Fruit fly (Drosophila melanogaster) whole organism, embryonic: ENCODE results near the gene CG8097.

Source experiments
- Atf3 ChIP-seq: fragments of 200-800 bp; sonication (Bioruptor generic); optimal IDR thresholded peaks from 3 replicates; lab custom pipeline; 2016; ENCODE audit warnings: missing biosample characterization, missing genetic modification characterization
- CG12071 ChIP-seq: fragments of 200-800 bp; sonication (Bioruptor generic); optimal IDR thresholded peaks from 3 replicates; lab custom pipeline; 2018; ENCODE audit warnings: missing biosample characterization, mild to moderate bottlenecking, missing genetic modification characterization
- CG14014 ChIP-seq: fragments of 200-800 bp; sonication (Bioruptor generic); IDR thresholded peaks from 2 replicates; pipeline ENCODE4 v1.3.6; 2022; ENCODE audit warnings: missing biosample characterization, missing genetic modification characterization
- CG15696 ChIP-seq: fragments of 200-800 bp; sonication (Bioruptor generic); optimal IDR thresholded peaks from 2 replicates; lab custom pipeline; 2019; ENCODE audit warnings: missing biosample characterization, mild to moderate bottlenecking, missing genetic modification characterization, moderate library complexity
- CG1603 ChIP-seq: fragments of 200-800 bp; sonication (Bioruptor generic); optimal IDR thresholded peaks from 2 replicates; lab custom pipeline; 2019; ENCODE audit warnings: missing biosample characterization, mild to moderate bottlenecking, missing genetic modification characterization, moderate library complexity
- CG18619 ChIP-seq: fragments of 200-800 bp; sonication (Bioruptor generic); optimal IDR thresholded peaks from 3 replicates; lab custom pipeline; 2017; ENCODE audit warnings: missing biosample characterization, mild to moderate bottlenecking, missing genetic modification characterization
- CG2116 ChIP-seq: fragments of 200-800 bp; sonication (Bioruptor generic); optimal IDR thresholded peaks from 3 replicates; lab custom pipeline; 2018; ENCODE audit warnings: missing biosample characterization, mild to moderate bottlenecking, missing genetic modification characterization
- CG2712 ChIP-seq: fragments of 200-800 bp; optimal IDR thresholded peaks from 3 replicates; lab custom pipeline; 2019; ENCODE audit warnings: missing biosample characterization, mild to moderate bottlenecking, missing genetic modification characterization, moderate library complexity
- CG2875 ChIP-seq: fragments of 200-800 bp; sonication (Bioruptor generic); optimal IDR thresholded peaks from 2 replicates; lab custom pipeline; 2017; ENCODE audit warnings: missing biosample characterization, mild to moderate bottlenecking, missing genetic modification characterization, missing genetic modification reagents
- CG31365 ChIP-seq: fragments of 200-800 bp; sonication (Bioruptor generic); optimal IDR thresholded peaks from 2 replicates; lab custom pipeline; 2018; ENCODE audit warnings: missing biosample characterization, mild to moderate bottlenecking, missing genetic modification characterization
- CG34376 ChIP-seq: fragments of 200-800 bp; sonication (Bioruptor generic); optimal IDR thresholded peaks from 2 replicates; lab custom pipeline; 2018; ENCODE audit warnings: missing biosample characterization, mild to moderate bottlenecking, missing genetic modification characterization
- CG3995 ChIP-seq: fragments of 200-800 bp; sonication (Bioruptor generic); optimal IDR thresholded peaks from 3 replicates; lab custom pipeline; 2016; ENCODE audit warnings: missing biosample characterization, missing genetic modification characterization
- CG8281 ChIP-seq: fragments of 200-800 bp; sonication (Bioruptor generic); optimal IDR thresholded peaks from 2 replicates; lab custom pipeline; 2018; ENCODE audit warnings: missing biosample characterization, mild to moderate bottlenecking, missing genetic modification characterization, moderate library complexity
- CG8359 ChIP-seq: fragments of 200-800 bp; sonication (Bioruptor generic); optimal IDR thresholded peaks from 2 replicates; lab custom pipeline; 2017; ENCODE audit warnings: missing biosample characterization, mild to moderate bottlenecking, missing genetic modification characterization, borderline replicate concordance
- CG9215 ChIP-seq: fragments of 200-800 bp; sonication (Bioruptor generic); IDR thresholded peaks from 2 replicates; pipeline ENCODE4 v1.3.6; 2022; ENCODE audit warnings: missing biosample characterization, missing genetic modification characterization
- CG9727 ChIP-seq: fragments of 200-800 bp; sonication (Bioruptor generic); optimal IDR thresholded peaks from 3 replicates; lab custom pipeline; 2017; ENCODE audit warnings: missing biosample characterization, mild to moderate bottlenecking, missing genetic modification characterization
- CG9932 ChIP-seq: fragments of 200-800 bp; sonication (Bioruptor generic); IDR thresholded peaks from 2 replicates; pipeline ENCODE4 v1.3.6; 2022; ENCODE audit warnings: missing biosample characterization, missing genetic modification characterization
- CoRest ChIP-seq: fragments of 200-800 bp; sonication (Bioruptor generic); optimal IDR thresholded peaks from 3 replicates; lab custom pipeline; 2018; ENCODE audit warnings: missing biosample characterization, mild to moderate bottlenecking, missing genetic modification characterization, moderate library complexity
- Dad ChIP-seq: fragments of 200-800 bp; sonication (Bioruptor generic); optimal IDR thresholded peaks from 3 replicates; lab custom pipeline; 2016; ENCODE audit warnings: missing biosample characterization, missing genetic modification characterization
- Dfd ChIP-seq, 2 experiments: fragments of >200 bp; optimal IDR thresholded peaks; 2 replicates each; lab custom pipeline; 2017; ENCODE audit warnings: missing biosample characterization in 2 of 2, missing genetic modification characterization in 2 of 2
- Dip3 ChIP-seq: fragments of 200-800 bp; sonication (Bioruptor generic); optimal IDR thresholded peaks from 3 replicates; lab custom pipeline; 2016; ENCODE audit warnings: missing biosample characterization, missing genetic modification characterization
- Doc2 ChIP-seq: fragments of 200-800 bp; sonication (Bioruptor generic); IDR thresholded peaks from 2 replicates; pipeline ENCODE4 v1.3.6; 2022; ENCODE audit warnings: missing biosample characterization, missing genetic modification characterization
- Doc3 ChIP-seq: fragments of 200-800 bp; sonication (Bioruptor generic); IDR thresholded peaks from 3 replicates; pipeline ENCODE4 v1.3.6; 2022; ENCODE audit warnings: missing biosample characterization, missing genetic modification characterization; ENCODE audit not compliant: partially characterized antibody
- GATAe ChIP-seq: fragments of 200-800 bp; sonication (Bioruptor generic); conservative IDR thresholded peaks from 2 replicates; pipeline ENCODE4 v1.3.6; 2022; ENCODE audit warnings: missing biosample characterization, missing genetic modification characterization
- HLH4C ChIP-seq: fragments of 200-800 bp; sonication (Bioruptor generic); IDR thresholded peaks from 3 replicates; pipeline ENCODE4 v1.3.6; 2022; ENCODE audit warnings: missing biosample characterization, missing genetic modification characterization; ENCODE audit not compliant: partially characterized antibody
- HLH54F ChIP-seq: fragments of 200-800 bp; sonication (Bioruptor generic); optimal IDR thresholded peaks from 3 replicates; lab custom pipeline; 2016; ENCODE audit warnings: missing biosample characterization, missing genetic modification characterization
- Hey ChIP-seq: fragments of 200-800 bp; sonication (Bioruptor generic); optimal IDR thresholded peaks from 3 replicates; lab custom pipeline; 2018; ENCODE audit warnings: missing biosample characterization, mild to moderate bottlenecking, missing genetic modification characterization
- Lim3 ChIP-seq: fragments of 200-800 bp; sonication (Bioruptor generic); IDR thresholded peaks from 2 replicates; pipeline ENCODE4 v1.3.6; 2022; ENCODE audit warnings: missing biosample characterization, missing genetic modification characterization
- Myb ChIP-seq: fragments of 200-800 bp; sonication (Bioruptor generic); optimal IDR thresholded peaks from 2 replicates; lab custom pipeline; 2016; ENCODE audit warnings: missing biosample characterization, missing genetic modification characterization
- Oli ChIP-seq: fragments of 200-800 bp; sonication (Bioruptor generic); optimal IDR thresholded peaks from 2 replicates; lab custom pipeline; 2018; ENCODE audit warnings: missing biosample characterization, mild to moderate bottlenecking, missing genetic modification characterization, moderate library complexity
- TFAM ChIP-seq: fragments of 200-800 bp; sonication (Bioruptor generic); optimal IDR thresholded peaks from 2 replicates; lab custom pipeline; 2017; ENCODE audit warnings: missing biosample characterization, missing genetic modification characterization, inconsistent platforms
- bigmax ChIP-seq: fragments of 200-800 bp; sonication (Bioruptor generic); optimal IDR thresholded peaks from 2 replicates; lab custom pipeline; 2018; ENCODE audit warnings: missing biosample characterization, mild to moderate bottlenecking, missing genetic modification characterization
- cg ChIP-seq: fragments of 200-800 bp; sonication (Bioruptor generic); optimal IDR thresholded peaks from 3 replicates; lab custom pipeline; 2019; ENCODE audit warnings: missing biosample characterization, mild to moderate bottlenecking, missing genetic modification characterization, moderate library complexity
- croc ChIP-seq: fragments of 200-800 bp; sonication (Bioruptor generic); conservative IDR thresholded peaks from 3 replicates; pipeline ENCODE4 v1.3.6; 2022; ENCODE audit warnings: missing biosample characterization, missing genetic modification characterization
- fd102C ChIP-seq: fragments of 200-800 bp; sonication (Bioruptor generic); optimal IDR thresholded peaks from 2 replicates; lab custom pipeline; 2018; ENCODE audit warnings: missing biosample characterization, mild to moderate bottlenecking, missing genetic modification characterization, moderate library complexity
- fd64A ChIP-seq: fragments of 200-800 bp; sonication (Bioruptor generic); optimal IDR thresholded peaks from 3 replicates; lab custom pipeline; 2018; ENCODE audit warnings: missing biosample characterization, mild to moderate bottlenecking, missing genetic modification characterization
- fu2 ChIP-seq: fragments of 200-800 bp; sonication (Bioruptor generic); optimal IDR thresholded peaks from 2 replicates; lab custom pipeline; 2016; ENCODE audit warnings: missing biosample characterization, missing genetic modification characterization
- gro ChIP-seq: fragments of 200-800 bp; sonication (Bioruptor generic); optimal IDR thresholded peaks from 2 replicates; lab custom pipeline; 2016; ENCODE audit warnings: missing biosample characterization, missing genetic modification characterization
- gsb ChIP-seq: fragments of 200-800 bp; sonication (Bioruptor generic); IDR thresholded peaks from 2 replicates; pipeline ENCODE4 v1.3.6; 2022; ENCODE audit warnings: missing biosample characterization, missing genetic modification characterization
- lmd ChIP-seq: fragments of 200-800 bp; sonication (Bioruptor generic); IDR thresholded peaks from 2 replicates; pipeline ENCODE4 v1.3.6; 2022; ENCODE audit warnings: missing biosample characterization, missing genetic modification characterization
- luna ChIP-seq: fragments of 200-800 bp; sonication (Bioruptor generic); optimal IDR thresholded peaks from 2 replicates; lab custom pipeline; 2016; ENCODE audit warnings: missing biosample characterization, missing genetic modification characterization
- nerfin-2 ChIP-seq: fragments of 200-800 bp; sonication (Bioruptor generic); IDR thresholded peaks from 2 replicates; pipeline ENCODE4 v1.3.6; 2022; ENCODE audit warnings: missing biosample characterization, missing genetic modification characterization; ENCODE audit not compliant: partially characterized antibody
- nom ChIP-seq: fragments of 200-800 bp; sonication (Bioruptor generic); optimal IDR thresholded peaks from 2 replicates; lab custom pipeline; 2017; ENCODE audit warnings: missing biosample characterization, missing genetic modification characterization, mild to moderate bottlenecking, moderate library complexity, missing genetic modification reagents
- otp ChIP-seq: fragments of 200-800 bp; sonication (Bioruptor generic); IDR thresholded peaks from 3 replicates; pipeline ENCODE4, ENCODE4 v1.3.6; 2022; ENCODE audit warnings: missing biosample characterization, missing genetic modification characterization
- pho ChIP-seq: fragments of 200-800 bp; sonication (Bioruptor generic); optimal IDR thresholded peaks from 2 replicates; lab custom pipeline; 2016; ENCODE audit warnings: missing biosample characterization, missing genetic modification characterization
- pzg ChIP-seq: fragments of 200-800 bp; sonication (Bioruptor generic); optimal IDR thresholded peaks from 3 replicates; lab custom pipeline; 2018; ENCODE audit warnings: missing biosample characterization, mild to moderate bottlenecking, missing genetic modification characterization, moderate library complexity
- row ChIP-seq: fragments of 200-800 bp; sonication (Bioruptor generic); IDR thresholded peaks from 3 replicates; pipeline ENCODE4 v1.3.6; 2022; ENCODE audit warnings: missing biosample characterization, missing genetic modification characterization
- sim ChIP-seq: fragments of 200-800 bp; sonication (Bioruptor generic); IDR thresholded peaks from 2 replicates; pipeline ENCODE4 v1.3.6; 2022; ENCODE audit warnings: missing biosample characterization, missing genetic modification characterization
- slou ChIP-seq: fragments of 200-800 bp; sonication (Bioruptor generic); optimal IDR thresholded peaks from 3 replicates; lab custom pipeline; 2016; ENCODE audit warnings: missing biosample characterization, missing genetic modification characterization
- tap ChIP-seq: fragments of 200-800 bp; optimal IDR thresholded peaks from 3 replicates; lab custom pipeline; 2019; ENCODE audit warnings: missing biosample characterization, mild to moderate bottlenecking, missing genetic modification characterization, moderate library complexity
- usp ChIP-seq: fragments of >200 bp; optimal IDR thresholded peaks from 2 replicates; lab custom pipeline; 2017; ENCODE audit warnings: missing biosample characterization, missing genetic modification characterization
- wdn ChIP-seq: fragments of 200-800 bp; sonication (Bioruptor generic); IDR thresholded peaks from 2 replicates; pipeline ENCODE4 v1.3.6; 2022; ENCODE audit warnings: missing biosample characterization, missing genetic modification characterization

Gene CG8097

DNA sequence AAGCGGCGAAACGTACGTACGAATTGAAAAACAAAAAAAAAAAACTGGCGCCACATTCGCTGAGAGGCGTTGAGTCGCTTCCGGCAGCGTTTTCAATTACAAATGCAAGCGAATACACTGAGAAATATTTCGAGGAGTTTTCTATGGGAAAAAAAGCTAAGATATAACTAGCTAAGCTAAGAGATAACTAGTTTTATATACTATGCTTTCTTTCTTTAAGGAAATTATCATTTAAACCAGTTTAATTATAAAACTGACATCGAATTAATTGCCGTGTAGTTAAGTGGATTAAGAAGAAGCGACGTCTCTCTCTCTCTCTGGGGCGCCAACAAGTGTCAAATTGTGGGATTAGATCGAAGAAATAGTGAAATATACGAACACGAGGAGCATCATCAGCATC is 32.5 kb downstream of the CG8097 start (continued):
- TF ChIP-seq CG8359 (GFP tag; lab: Kevin White, UChicago) (no peak), usp (GFP tag; lab: Kevin White, UChicago) (no peak), CG31365 (tag; lab: Kevin White, UChicago) (no peak), gsb (GFP tag; lab: Robert Waterston, UW) (no peak), CG18619 (GFP tag; lab: Kevin White, UChicago) (peak; percentile 18), bigmax (no peak), Dad (GFP tag; lab: Kevin White, UChicago) (no peak), tap (tag; lab: Kevin White, UChicago) (peak; percentile 63), wdn (GFP tag; lab: Robert Waterston, UW) (no peak), otp (0 out of 3 replicates have a peak, but pooled peaks have one; percentile 48), sim (GFP tag; lab: Robert Waterston, UW) (no peak), TFAM (GFP tag; lab: Kevin White, UChicago) (no peak), HLH4C (no peak), CG2875 (GFP tag; lab: Kevin White, UChicago) (peak; percentile 43), pzg (GFP tag; lab: Kevin White, UChicago) (no peak), nerfin-2 (no peak), cg (no peak), Atf3 (GFP tag; lab: Kevin White, UChicago) (no peak), Doc2 (GFP tag; lab: Robert Waterston, UW) (no peak), Dfd (GFP tag; optimal IDR thresholded peaks at IDR 0.05; lab: Kevin White, UChicago) (no peak), Myb (no peak), Lim3 (no peak), croc (GFP tag; lab: Robert Waterston, UW) (no peak), Dip3 (GFP tag; lab: Kevin White, UChicago) (no peak), CG9932 (GFP tag; lab: Robert Waterston, UW) (no peak), Hey (tag; lab: Kevin White, UChicago) (no peak), Doc3 (no peak), luna (no peak), gro (GFP tag; lab: Kevin White, UChicago) (no peak), CG3995 (GFP tag; lab: Kevin White, UChicago) (no peak), CG9727 (GFP tag; lab: Kevin White, UChicago) (peak; percentile 36), CG9215 (no peak), fd102C (GFP tag; lab: Kevin White, UChicago) (no peak), CG2712 (tag; lab: Kevin White, UChicago) (peak; percentile 79), Oli (peak; percentile 72), GATAe (no peak), fd64A (GFP tag; lab: Kevin White, UChicago) (no peak), CG1603 (tag; lab: Kevin White, UChicago) (peak; percentile 63), CG12071 (GFP tag; lab: Kevin White, UChicago) (peak; percentile 27), CoRest (tag; lab: Kevin White, UChicago) (peak; percentile 66), CG34376 (GFP tag; lab: Kevin White, UChicago) (no peak), nom (GFP tag; lab: Kevin White, UChicago) (no peak), slou (no peak), CG8281 (tag; lab: Kevin White, UChicago) (peak; percentile 11), lmd (GFP tag; lab: Robert Waterston, UW) (peak; percentile 51), HLH54F (GFP tag; lab: Kevin White, UChicago) (no peak), pho (no peak), CG14014 (GFP tag; lab: Robert Waterston, UW) (no peak), CG15696 (peak; percentile 38), CG2116 (GFP tag; lab: Kevin White, UChicago) (no peak), row (GFP tag; lab: Robert Waterston, UW) (peak; percentile 59), fu2 (GFP tag; lab: Kevin White, UChicago) (no peak)
